Worm (Caenorhabditis elegans) whole organism, L2 larva: ENCODE data around the gene ZK228.4.
A peak's percentile ranks its signal among the peaks of the same experiment; 100 is the strongest.

Source experiments
- C34F6.9 ChIP-seq: fragments of 150-350 bp; optimal IDR thresholded peaks from 2 replicates; lab custom pipeline; 2014; ENCODE audit warnings: missing biosample characterization, missing genetic modification characterization
- F13H6.1 ChIP-seq: sonication (generic microtip); optimal IDR thresholded peaks from 2 replicates; lab custom pipeline; 2016; ENCODE audit warnings: missing genetic modification characterization, missing compliant biosample characterization
- R02D3.7 ChIP-seq: fragments of 150-350 bp; optimal IDR thresholded peaks from 2 replicates; lab custom pipeline; 2014; ENCODE audit warnings: missing biosample characterization, missing genetic modification characterization
- Y55F3AM.14 ChIP-seq: fragments of 200-800 bp; sonication (Bioruptor generic); optimal IDR thresholded peaks from 2 replicates; lab custom pipeline; 2018; ENCODE audit warnings: mild to moderate bottlenecking, missing genetic modification characterization, missing compliant biosample characterization
- ZK546.5 ChIP-seq: sonication (generic microtip); optimal IDR thresholded peaks from 2 replicates; lab custom pipeline; 2017; ENCODE audit warnings: missing biosample characterization, missing genetic modification characterization
- alr-1 ChIP-seq: fragments of 150-350 bp; optimal IDR thresholded peaks from 2 replicates; lab custom pipeline; 2014; ENCODE audit warnings: missing biosample characterization, missing genetic modification characterization
- aly-2 ChIP-seq: fragments of 150-350 bp; optimal IDR thresholded peaks from 2 replicates; lab custom pipeline; 2014; ENCODE audit warnings: missing biosample characterization, missing genetic modification characterization
- ama-1 ChIP-seq: fragments of 150-350 bp; optimal IDR thresholded peaks from 2 replicates; lab custom pipeline; 2018; ENCODE audit warnings: inconsistent platforms
- blmp-1 ChIP-seq: sonication (generic microtip); optimal IDR thresholded peaks from 2 replicates; lab custom pipeline; 2017; ENCODE audit warnings: missing genetic modification characterization, mild to moderate bottlenecking, missing compliant biosample characterization, antibody characterized with exemption, moderate library complexity; ENCODE audit not compliant: insufficient read depth
- ceh-16 ChIP-seq: fragments of 150-350 bp; optimal IDR thresholded peaks from 2 replicates; lab custom pipeline; 2014; ENCODE audit warnings: missing biosample characterization, missing genetic modification characterization
- ceh-82 ChIP-seq: fragments of 150-350 bp; optimal IDR thresholded peaks from 2 replicates; lab custom pipeline; 2014; ENCODE audit warnings: missing biosample characterization, missing genetic modification characterization
- dmd-4 ChIP-seq: sonication (generic microtip); optimal IDR thresholded peaks from 2 replicates; lab custom pipeline; 2017; ENCODE audit warnings: missing biosample characterization, missing genetic modification characterization
- egl-27 ChIP-seq: sonication (generic microtip); optimal IDR thresholded peaks from 3 replicates; lab custom pipeline; 2017; ENCODE audit warnings: missing biosample characterization, missing genetic modification reagents, missing genetic modification characterization
- elt-1 ChIP-seq: fragments of 150-350 bp; optimal IDR thresholded peaks from 2 replicates; lab custom pipeline; 2014; ENCODE audit warnings: missing biosample characterization, missing genetic modification characterization
- elt-3 ChIP-seq: sonication (generic microtip); optimal IDR thresholded peaks from 2 replicates; lab custom pipeline; 2017; ENCODE audit warnings: missing biosample characterization, missing genetic modification characterization
- fos-1 ChIP-seq: fragments of 150-350 bp; optimal IDR thresholded peaks from 2 replicates; lab custom pipeline; 2014; ENCODE audit warnings: missing biosample characterization, missing genetic modification characterization
- gmeb-1 ChIP-seq: fragments of 150-350 bp; optimal IDR thresholded peaks from 2 replicates; lab custom pipeline; 2014; ENCODE audit warnings: missing biosample characterization, missing genetic modification characterization
- lin-11 ChIP-seq: fragments of 150-350 bp; sonication (generic microtip); optimal IDR thresholded peaks from 2 replicates; lab custom pipeline; 2014; ENCODE audit warnings: missing biosample characterization, missing genetic modification characterization, inconsistent platforms, mixed read lengths
- lin-13 ChIP-seq: fragments of 150-350 bp; optimal IDR thresholded peaks from 2 replicates; lab custom pipeline; 2014; ENCODE audit warnings: missing biosample characterization, missing genetic modification reagents, missing genetic modification characterization
- lsy-2 ChIP-seq, 2 experiments: fragments of 150-350 bp in 1 of 2; sonication (generic microtip) in 1 of 2; optimal IDR thresholded peaks; 2 replicates each; lab custom pipeline; 2014 to 2017; ENCODE audit warnings: missing biosample characterization in 2 of 2, missing genetic modification characterization in 2 of 2
- mab-5 ChIP-seq: fragments of 150-350 bp; optimal IDR thresholded peaks from 2 replicates; lab custom pipeline; 2014; ENCODE audit warnings: missing biosample characterization, missing genetic modification characterization
- mbf-1 ChIP-seq: sonication (generic microtip); optimal IDR thresholded peaks from 2 replicates; lab custom pipeline; 2017; ENCODE audit warnings: missing biosample characterization, missing genetic modification characterization
- nhr-10 ChIP-seq: sonication (generic microtip); optimal IDR thresholded peaks from 2 replicates; lab custom pipeline; 2017; ENCODE audit warnings: missing biosample characterization, missing genetic modification characterization
- nhr-11 ChIP-seq: fragments of 150-350 bp; optimal IDR thresholded peaks from 2 replicates; lab custom pipeline; 2014; ENCODE audit warnings: missing biosample characterization, missing genetic modification characterization
- nhr-12 ChIP-seq: fragments of 150-350 bp; optimal IDR thresholded peaks from 2 replicates; lab custom pipeline; 2014; ENCODE audit warnings: missing biosample characterization, missing genetic modification characterization
- nhr-129 ChIP-seq: fragments of 150-350 bp; optimal IDR thresholded peaks from 2 replicates; lab custom pipeline; 2014; ENCODE audit warnings: missing biosample characterization, missing genetic modification characterization
- nhr-237 ChIP-seq: fragments of 150-350 bp; optimal IDR thresholded peaks from 2 replicates; lab custom pipeline; 2014; ENCODE audit warnings: missing biosample characterization, missing genetic modification characterization
- nhr-25 ChIP-seq: fragments of 150-350 bp; sonication (generic microtip); optimal IDR thresholded peaks from 3 replicates; lab custom pipeline; 2014; ENCODE audit warnings: missing biosample characterization, missing genetic modification characterization
- sem-4 ChIP-seq: fragments of 150-350 bp; optimal IDR thresholded peaks from 2 replicates; lab custom pipeline; 2014; ENCODE audit warnings: missing biosample characterization, missing genetic modification reagents, missing genetic modification characterization
- skn-1 ChIP-seq: sonication (generic microtip); optimal IDR thresholded peaks from 2 replicates; lab custom pipeline; 2017; ENCODE audit warnings: missing biosample characterization, missing genetic modification characterization
- sma-3 ChIP-seq: sonication (generic microtip); optimal IDR thresholded peaks from 2 replicates; lab custom pipeline; 2016; ENCODE audit warnings: missing genetic modification reagents, missing genetic modification characterization, missing compliant biosample characterization
- sma-9 ChIP-seq, 2 experiments: fragments of 150-350 bp in 1 of 2; sonication (generic microtip) in 1 of 2; optimal IDR thresholded peaks; 2 replicates each; lab custom pipeline; 2014 to 2016; ENCODE audit warnings: missing genetic modification characterization in 2 of 2, mild to moderate bottlenecking in 1 of 2, missing biosample characterization in 1 of 2, missing compliant biosample characterization in 1 of 2, missing genetic modification reagents in 1 of 2, moderate library complexity in 1 of 2
- snpc-4 ChIP-seq: fragments of 150-350 bp; optimal IDR thresholded peaks from 2 replicates; lab custom pipeline; 2014; ENCODE audit warnings: missing biosample characterization, missing genetic modification characterization
- unc-39 ChIP-seq: fragments of 150-350 bp; optimal IDR thresholded peaks from 2 replicates; lab custom pipeline; 2014; ENCODE audit warnings: missing biosample characterization, missing genetic modification characterization
- unc-55 ChIP-seq: fragments of 150-350 bp; sonication (generic microtip); optimal IDR thresholded peaks from 3 replicates; lab custom pipeline; 2014; ENCODE audit warnings: missing biosample characterization, missing genetic modification reagents, missing genetic modification characterization
- unc-62 ChIP-seq: fragments of 150-350 bp; optimal IDR thresholded peaks from 2 replicates; lab custom pipeline; 2014; ENCODE audit warnings: missing biosample characterization, missing genetic modification reagents, missing genetic modification characterization
- zag-1 ChIP-seq: fragments of 150-350 bp; optimal IDR thresholded peaks from 2 replicates; lab custom pipeline; 2014; ENCODE audit warnings: missing biosample characterization, missing genetic modification characterization
- ztf-1 ChIP-seq: fragments of 200-800 bp; sonication (Bioruptor generic); conservative IDR thresholded peaks from 2 replicates; pipeline ENCODE4 v1.3.6; 2022; ENCODE audit warnings: missing genetic modification characterization, missing compliant biosample characterization
- ztf-11 ChIP-seq: sonication (generic microtip); optimal IDR thresholded peaks from 2 replicates; lab custom pipeline; 2017; ENCODE audit warnings: missing biosample characterization, missing genetic modification characterization
- ztf-4 ChIP-seq: fragments of 150-350 bp; optimal IDR thresholded peaks from 2 replicates; lab custom pipeline; 2014; ENCODE audit warnings: missing biosample characterization, missing genetic modification characterization

ZK228.4 gene

DNA sequence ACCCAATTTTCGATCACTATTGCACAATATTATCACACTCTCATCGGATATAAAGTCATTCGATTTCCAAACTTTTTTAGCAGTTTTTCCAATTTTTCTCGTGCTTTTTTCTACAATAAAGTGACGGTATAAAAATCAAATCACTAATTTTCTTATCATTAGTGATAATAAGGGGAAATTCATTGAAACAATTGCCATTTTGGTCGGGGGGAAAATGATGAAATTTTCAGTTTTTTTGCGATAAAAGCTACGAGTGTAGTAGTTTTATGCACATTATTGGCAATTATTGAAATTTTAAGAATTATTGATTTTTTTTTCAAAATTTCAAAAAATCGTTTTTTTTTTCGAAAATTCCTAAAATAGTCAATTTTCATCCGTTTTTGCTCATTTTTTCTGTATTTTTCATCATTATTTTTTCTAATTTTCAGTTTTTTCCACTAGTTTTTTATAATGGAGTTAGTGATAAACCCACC is at the start of gene ZK228.4:
ZK228.4 (plus strand) TSS at position 423 of the 473 bp plus-strand sequence.
- TF ChIP-seq lsy-2 (tag; optimal IDR thresholded peaks at IDR 0.05; lab: Kevin White, UChicago) (no peak), fos-1 (tag; lab: Kevin White, UChicago) (peak; percentile 63), gmeb-1 (tag; lab: Kevin White, UChicago) (peak; percentile 9)

DNA sequence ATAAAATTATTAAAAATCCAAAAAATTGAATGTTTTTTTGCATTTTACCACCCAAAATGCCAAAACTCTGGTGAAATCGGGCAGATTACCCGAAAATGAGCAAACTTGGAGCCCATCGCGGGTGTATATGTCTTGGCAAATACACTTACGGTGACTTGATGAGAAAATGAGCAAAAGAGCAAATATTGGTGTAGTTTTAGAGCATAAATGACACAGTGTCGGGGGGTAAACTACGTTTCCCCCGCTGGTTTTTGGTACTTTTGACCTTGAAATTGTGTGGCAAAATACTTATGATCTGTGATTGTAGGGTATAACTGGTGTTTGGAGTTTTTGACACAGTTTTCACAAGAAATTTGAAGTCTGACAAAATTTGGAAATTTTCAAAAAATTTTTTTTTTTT is 49.7 kb upstream of the ZK228.4 start, which contains the start of gene ZK262.2:
ZK262.2 (minus strand) TSS at position 101 of the 400 bp plus-strand sequence.
- TF ChIP-seq ama-1 (lab: Kevin White, UChicago) (no peak), egl-27 (tag; lab: Kevin White, UChicago) (no peak), skn-1 (tag; lab: Kevin White, UChicago) (no peak), C34F6.9 (no peak), nhr-12 (tag; lab: Kevin White, UChicago) (no peak), unc-62 (GFP tag; lab: Kevin White, UChicago) (no peak), sem-4 (tag; lab: Kevin White, UChicago) (no peak), alr-1 (tag; lab: Kevin White, UChicago) (no peak), ztf-1 (no peak), dmd-4 (tag; lab: Kevin White, UChicago) (no peak), sma-3 (GFP tag; lab: Kevin White, UChicago) (no peak)

DNA sequence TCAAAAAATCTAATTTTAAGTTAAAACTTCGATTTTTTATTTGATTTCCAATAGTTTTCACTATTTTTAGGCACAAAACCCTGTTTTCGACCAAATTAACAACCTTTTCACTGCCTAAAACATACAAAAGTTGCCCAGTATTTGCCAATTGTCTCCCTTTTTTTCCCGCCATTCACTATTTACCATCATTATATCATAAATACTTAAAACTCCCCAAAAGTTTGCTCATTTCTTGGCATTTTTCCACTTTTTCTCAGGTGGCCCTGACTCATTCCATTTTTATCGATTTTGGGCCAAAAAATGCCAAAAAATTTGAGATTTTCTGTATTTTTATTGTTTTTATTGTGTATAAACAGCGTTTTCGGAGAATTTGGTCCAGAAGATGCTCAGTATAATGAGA is 48.5 kb upstream of the ZK228.4 start, which contains the start of gene txt-8:
txt-8 (plus strand) TSS at position 301 of the 400 bp plus-strand sequence.
- TF ChIP-seq nhr-11 (no peak), snpc-4 (tag; lab: Kevin White, UChicago) (no peak), unc-39 (tag; lab: Kevin White, UChicago) (no peak), nhr-10 (tag; lab: Kevin White, UChicago) (no peak), nhr-237 (tag; lab: Kevin White, UChicago) (no peak), aly-2 (no peak), sma-3 (GFP tag; lab: Kevin White, UChicago) (no peak), R02D3.7 (no peak), ztf-11 (tag; lab: Kevin White, UChicago) (no peak), lsy-2 (tag; optimal IDR thresholded peaks at IDR 0.05; lab: Kevin White, UChicago) (no peak), mab-5 (tag; lab: Kevin White, UChicago) (no peak), alr-1 (tag; lab: Kevin White, UChicago) (no peak), skn-1 (tag; lab: Kevin White, UChicago) (no peak), ztf-1 (no peak), ztf-4 (tag; lab: Kevin White, UChicago) (no peak), lin-11 (tag; lab: Kevin White, UChicago) (no peak), mbf-1 (no peak)

DNA sequence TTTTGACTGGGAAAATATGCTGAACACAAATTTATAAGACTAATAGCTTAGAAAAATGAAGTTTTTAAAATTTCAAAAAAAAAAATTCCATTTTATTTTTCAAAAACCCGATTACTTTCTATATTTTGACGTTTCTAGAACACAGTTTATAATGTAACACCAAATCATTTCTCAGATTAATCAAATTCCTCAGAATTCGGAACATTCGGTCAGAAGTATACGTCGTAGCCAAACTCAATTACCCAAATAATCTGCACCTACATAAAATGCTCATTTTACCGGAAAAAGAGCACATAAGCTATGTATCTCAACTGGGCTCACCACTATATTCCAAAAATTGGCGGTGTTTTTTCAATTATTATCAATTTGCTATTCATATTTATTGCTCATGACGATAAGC is 41.8 kb upstream of the ZK228.4 start, which contains the start of gene srj-26:
srj-26 (plus strand) TSS at position 301 of the 400 bp plus-strand sequence.
- TF ChIP-seq unc-55 (no peak), mab-5 (tag; lab: Kevin White, UChicago) (no peak), ZK546.5 (no peak), sem-4 (tag; lab: Kevin White, UChicago) (no peak), ceh-82 (tag; lab: Kevin White, UChicago) (no peak), unc-62 (GFP tag; lab: Kevin White, UChicago) (no peak), zag-1 (no peak), F13H6.1 (tag; lab: Kevin White, UChicago) (no peak), blmp-1 (tag; lab: Kevin White, UChicago) (no peak), R02D3.7 (no peak), Y55F3AM.14 (GFP tag; lab: Kevin White, UChicago) (no peak), nhr-25 (tag; lab: Kevin White, UChicago) (no peak)

DNA sequence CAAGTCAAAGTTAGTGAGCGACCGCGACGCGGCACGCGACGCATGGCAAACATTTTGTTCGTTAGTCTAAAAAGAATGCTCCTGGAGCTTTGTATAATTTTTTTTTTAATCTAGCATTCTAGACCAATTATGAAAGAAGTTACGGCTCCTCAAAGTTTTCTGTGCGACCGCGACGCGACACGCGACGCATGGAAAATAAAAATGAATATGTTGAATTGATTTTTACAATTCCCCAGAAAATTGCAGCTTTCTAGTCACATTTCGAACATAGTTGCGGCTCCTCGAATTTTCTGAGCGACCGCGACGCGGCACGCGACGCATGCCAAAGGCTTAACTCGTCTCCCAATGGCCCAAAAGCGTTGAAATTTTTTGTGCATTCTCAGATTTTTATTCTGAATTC is 38.1 kb upstream of the ZK228.4 start, which contains the start of gene ZK262.4:
ZK262.4 (minus strand) TSS at position 101 of the 400 bp plus-strand sequence.
- TF ChIP-seq lin-13 (GFP tag; lab: Kevin White, UChicago) (no peak), sma-9 (GFP tag; optimal IDR thresholded peaks at IDR 0.05; lab: Kevin White, UChicago) (no peak), sma-9 (tag; optimal IDR thresholded peaks at IDR 0.05; lab: Kevin White, UChicago) (no peak), unc-55 (no peak), ztf-1 (no peak), nhr-129 (tag; lab: Kevin White, UChicago) (no peak), mab-5 (tag; lab: Kevin White, UChicago) (no peak), ceh-16 (tag; lab: Kevin White, UChicago) (no peak), ztf-4 (tag; lab: Kevin White, UChicago) (no peak), gmeb-1 (tag; lab: Kevin White, UChicago) (no peak), alr-1 (tag; lab: Kevin White, UChicago) (no peak), ztf-11 (tag; lab: Kevin White, UChicago) (no peak), F13H6.1 (tag; lab: Kevin White, UChicago) (no peak), elt-3 (tag; lab: Kevin White, UChicago) (no peak), lsy-2 (tag; optimal IDR thresholded peaks at IDR 0.05; lab: Kevin White, UChicago) (no peak), nhr-11 (no peak), elt-1 (tag; lab: Kevin White, UChicago) (no peak), nhr-237 (tag; lab: Kevin White, UChicago) (no peak), nhr-10 (tag; lab: Kevin White, UChicago) (no peak), mbf-1 (no peak), ZK546.5 (no peak)
